Fruit fly (Drosophila melanogaster) whole organism, embryonic: ENCODE data around the gene CG7377.
A peak's percentile ranks its signal among the peaks of the same experiment; 100 is the strongest.

Experiments used
- CG12219 ChIP-seq: fragments of 200-800 bp; sonication (Bioruptor generic); optimal IDR thresholded peaks from 3 replicates; lab custom pipeline; 2018; ENCODE audit warnings: missing biosample characterization, mild to moderate bottlenecking, missing genetic modification characterization
- CG14860 ChIP-seq: fragments of 200-800 bp; sonication (Bioruptor generic); IDR thresholded peaks from 3 replicates; pipeline ENCODE4 v1.3.6; 2022; ENCODE audit warnings: missing biosample characterization, missing genetic modification characterization; ENCODE audit not compliant: partially characterized antibody
- CG15479 ChIP-seq: fragments of 200-800 bp; sonication (Bioruptor generic); optimal IDR thresholded peaks from 3 replicates; lab custom pipeline; 2019; ENCODE audit warnings: missing biosample characterization, mild to moderate bottlenecking, missing genetic modification characterization, moderate library complexity
- CG16815 ChIP-seq: fragments of 200-800 bp; sonication (Bioruptor generic); optimal IDR thresholded peaks from 3 replicates; lab custom pipeline; 2017; ENCODE audit warnings: missing biosample characterization, mild to moderate bottlenecking, missing genetic modification characterization
- CG18262 ChIP-seq: fragments of 200-800 bp; optimal IDR thresholded peaks from 3 replicates; lab custom pipeline; 2019; ENCODE audit warnings: missing biosample characterization, mild to moderate bottlenecking, missing genetic modification characterization, moderate library complexity
- CG31441 ChIP-seq: fragments of 200-800 bp; sonication (Bioruptor generic); IDR thresholded peaks from 2 replicates; pipeline ENCODE4 v1.3.6; 2022; ENCODE audit warnings: missing biosample characterization, missing genetic modification characterization
- CG3163 ChIP-seq: fragments of 200-800 bp; sonication (Bioruptor generic); optimal IDR thresholded peaks from 3 replicates; lab custom pipeline; 2016; ENCODE audit warnings: missing biosample characterization, missing genetic modification characterization
- CG4360 ChIP-seq: fragments of 200-800 bp; sonication (Bioruptor generic); IDR thresholded peaks from 2 replicates; pipeline ENCODE4 v1.3.6; 2022; ENCODE audit warnings: missing biosample characterization, missing genetic modification characterization
- CG7556 ChIP-seq: fragments of 200-800 bp; sonication (Bioruptor generic); optimal IDR thresholded peaks from 2 replicates; lab custom pipeline; 2017; ENCODE audit warnings: missing biosample characterization, mild to moderate bottlenecking, missing genetic modification characterization
- CG7928 ChIP-seq: fragments of 200-800 bp; sonication (Bioruptor generic); optimal IDR thresholded peaks from 2 replicates; lab custom pipeline; 2017; ENCODE audit warnings: missing biosample characterization, mild to moderate bottlenecking, missing genetic modification characterization
- CG8359 ChIP-seq: fragments of 200-800 bp; sonication (Bioruptor generic); optimal IDR thresholded peaks from 2 replicates; lab custom pipeline; 2017; ENCODE audit warnings: missing biosample characterization, mild to moderate bottlenecking, missing genetic modification characterization, borderline replicate concordance
- CG8478 ChIP-seq: fragments of >200 bp; optimal IDR thresholded peaks from 2 replicates; lab custom pipeline; 2018
- CG9727 ChIP-seq: fragments of 200-800 bp; sonication (Bioruptor generic); optimal IDR thresholded peaks from 3 replicates; lab custom pipeline; 2017; ENCODE audit warnings: missing biosample characterization, mild to moderate bottlenecking, missing genetic modification characterization
- CkIIα-i1 ChIP-seq: fragments of 200-800 bp; sonication (Bioruptor generic); IDR thresholded peaks from 2 replicates; pipeline ENCODE4 v1.3.6; 2022; ENCODE audit warnings: missing biosample characterization, missing genetic modification characterization
- Dad ChIP-seq: fragments of 200-800 bp; sonication (Bioruptor generic); optimal IDR thresholded peaks from 3 replicates; lab custom pipeline; 2016; ENCODE audit warnings: missing biosample characterization, missing genetic modification characterization
- Dbx ChIP-seq: fragments of 200-800 bp; sonication (Bioruptor generic); IDR thresholded peaks from 3 replicates; pipeline ENCODE4 v1.3.6; 2022; ENCODE audit warnings: missing biosample characterization, missing genetic modification characterization
- Dfd ChIP-seq, 2 experiments: fragments of >200 bp; optimal IDR thresholded peaks; 2 replicates each; lab custom pipeline; 2017; ENCODE audit warnings: missing biosample characterization in 2 of 2, missing genetic modification characterization in 2 of 2
- Dip3 ChIP-seq: fragments of 200-800 bp; sonication (Bioruptor generic); optimal IDR thresholded peaks from 3 replicates; lab custom pipeline; 2016; ENCODE audit warnings: missing biosample characterization, missing genetic modification characterization
- Dp ChIP-seq: fragments of 200-800 bp; sonication (Bioruptor generic); optimal IDR thresholded peaks from 2 replicates; lab custom pipeline; 2018; ENCODE audit warnings: missing biosample characterization, mild to moderate bottlenecking, missing genetic modification characterization, moderate library complexity
- Dref ChIP-seq: fragments of 200-800 bp; sonication (Bioruptor generic); IDR thresholded peaks from 2 replicates; pipeline ENCODE4 v1.3.6; 2022; ENCODE audit warnings: missing biosample characterization, missing genetic modification characterization
- ERR ChIP-seq: fragments of 200-800 bp; sonication (Bioruptor generic); optimal IDR thresholded peaks from 2 replicates; lab custom pipeline; 2016; ENCODE audit warnings: missing biosample characterization, missing genetic modification characterization
- Fer2 ChIP-seq: fragments of 200-800 bp; sonication (Bioruptor generic); optimal IDR thresholded peaks from 2 replicates; lab custom pipeline; 2018; ENCODE audit warnings: missing biosample characterization, mild to moderate bottlenecking, missing genetic modification characterization, moderate library complexity
- Fer3 ChIP-seq: fragments of 200-800 bp; sonication (Bioruptor generic); optimal IDR thresholded peaks from 2 replicates; lab custom pipeline; 2018; ENCODE audit warnings: missing biosample characterization, mild to moderate bottlenecking, missing genetic modification characterization, moderate library complexity
- HHEX ChIP-seq: fragments of 200-800 bp; sonication (Bioruptor generic); optimal IDR thresholded peaks from 3 replicates; lab custom pipeline; 2017; ENCODE audit warnings: missing biosample characterization, mild to moderate bottlenecking, missing genetic modification characterization, missing genetic modification reagents
- Hmx ChIP-seq: fragments of 200-800 bp; sonication (Bioruptor generic); optimal IDR thresholded peaks from 2 replicates; lab custom pipeline; 2016; ENCODE audit warnings: missing biosample characterization, missing genetic modification characterization
- Meics ChIP-seq: fragments of 200-800 bp; sonication (Bioruptor generic); optimal IDR thresholded peaks from 2 replicates; lab custom pipeline; 2017; ENCODE audit warnings: missing biosample characterization, mild to moderate bottlenecking, missing genetic modification characterization
- Rx ChIP-seq: fragments of 200-800 bp; sonication (Bioruptor generic); IDR thresholded peaks from 2 replicates; pipeline ENCODE4 v1.3.6; 2022; ENCODE audit warnings: missing biosample characterization, missing genetic modification characterization
- Side ChIP-seq: fragments of 200-800 bp; sonication (Bioruptor generic); optimal IDR thresholded peaks from 2 replicates; lab custom pipeline; 2016; ENCODE audit warnings: missing biosample characterization, missing genetic modification characterization
- Sox102F ChIP-seq: fragments of 200-800 bp; sonication (Bioruptor generic); optimal IDR thresholded peaks from 2 replicates; lab custom pipeline; 2018; ENCODE audit warnings: missing biosample characterization, mild to moderate bottlenecking, missing genetic modification characterization, moderate library complexity
- Sry-β ChIP-seq: fragments of 200-800 bp; sonication (Bioruptor generic); optimal IDR thresholded peaks from 2 replicates; lab custom pipeline; 2018; ENCODE audit warnings: missing biosample characterization, mild to moderate bottlenecking, missing genetic modification characterization, moderate library complexity
- ato ChIP-seq: fragments of 200-800 bp; sonication (Bioruptor generic); IDR thresholded peaks from 2 replicates; pipeline ENCODE4 v1.3.6; 2022; ENCODE audit warnings: missing biosample characterization, missing genetic modification characterization; ENCODE audit not compliant: partially characterized antibody
- bowl ChIP-seq: fragments of 200-800 bp; sonication (Bioruptor generic); IDR thresholded peaks from 2 replicates; pipeline ENCODE4 v1.3.6; 2022; ENCODE audit warnings: missing biosample characterization, missing genetic modification characterization
- cad ChIP-seq: fragments of >200 bp; optimal IDR thresholded peaks from 2 replicates; lab custom pipeline; 2017; ENCODE audit warnings: missing biosample characterization, missing genetic modification characterization
- corto ChIP-seq: fragments of 200-800 bp; sonication (Bioruptor generic); optimal IDR thresholded peaks from 2 replicates; lab custom pipeline; 2016; ENCODE audit warnings: missing biosample characterization, mild to moderate bottlenecking, missing genetic modification characterization, moderate library complexity
- dmrt11E ChIP-seq: fragments of 200-800 bp; sonication (Bioruptor generic); optimal IDR thresholded peaks from 3 replicates; lab custom pipeline; 2018; ENCODE audit warnings: missing biosample characterization, mild to moderate bottlenecking, missing genetic modification characterization, moderate library complexity
- dysf ChIP-seq: fragments of 200-800 bp; sonication (Bioruptor generic); IDR thresholded peaks from 3 replicates; pipeline ENCODE4 v1.3.6; 2022; ENCODE audit warnings: missing biosample characterization, missing genetic modification characterization
- en ChIP-seq: fragments of 200-800 bp; sonication (Bioruptor generic); optimal IDR thresholded peaks from 2 replicates; lab custom pipeline; 2016; ENCODE audit warnings: missing biosample characterization, missing genetic modification characterization
- ftz-f1 ChIP-seq: fragments of 200-800 bp; sonication (Bioruptor generic); optimal IDR thresholded peaks from 2 replicates; lab custom pipeline; 2016; ENCODE audit warnings: missing biosample characterization, missing genetic modification characterization
- pnt ChIP-seq: fragments of 200-800 bp; sonication (Bioruptor generic); optimal IDR thresholded peaks from 3 replicates; lab custom pipeline; 2016; ENCODE audit warnings: missing biosample characterization, missing genetic modification characterization
- run ChIP-seq: fragments of 200-800 bp; sonication (Bioruptor generic); optimal IDR thresholded peaks from 3 replicates; lab custom pipeline; 2018; ENCODE audit warnings: missing biosample characterization, mild to moderate bottlenecking, missing genetic modification characterization
- slp2 ChIP-seq: fragments of 200-800 bp; sonication (Bioruptor generic); optimal IDR thresholded peaks from 2 replicates; lab custom pipeline; 2016; ENCODE audit warnings: missing biosample characterization, missing genetic modification characterization
- so ChIP-seq: fragments of 200-800 bp; sonication (Bioruptor generic); IDR thresholded peaks from 3 replicates; pipeline ENCODE4 v1.3.6; 2022; ENCODE audit warnings: missing biosample characterization, missing genetic modification characterization
- twi ChIP-seq: fragments of 200-800 bp; optimal IDR thresholded peaks from 2 replicates; lab custom pipeline; 2019; ENCODE audit warnings: missing biosample characterization, mild to moderate bottlenecking, missing genetic modification characterization, moderate library complexity

Gene CG7377

DNA sequence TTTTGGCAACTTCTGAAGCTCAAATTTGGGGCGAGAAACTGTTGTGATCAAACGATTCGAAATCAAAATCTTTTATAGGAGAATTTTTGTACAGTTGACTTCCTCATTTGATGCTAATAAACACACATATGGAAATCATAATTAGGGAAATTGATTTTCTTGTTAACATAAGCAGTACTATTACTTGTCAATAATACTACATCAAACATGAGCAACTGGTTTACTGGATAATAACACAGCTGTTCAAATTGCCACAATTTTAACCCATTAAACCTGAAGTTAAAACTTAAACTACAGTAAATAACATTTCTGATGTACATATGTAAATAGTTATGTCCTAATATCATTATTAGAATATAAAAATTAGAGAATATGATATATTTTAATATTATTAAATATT is 9.6 kb upstream of the CG7377 start, which contains the start of gene CG43390 (continued):
- TF ChIP-seq Fer2 (tag; lab: Kevin White, UChicago) = no peak
- no peak for TF ChIP-seq Sry-β
- TF ChIP-seq Hmx (GFP tag; lab: Kevin White, UChicago) = no peak
- no peak for TF ChIP-seq CG8359 (GFP tag; lab: Kevin White, UChicago)
- TF ChIP-seq slp2 = no peak
- no peak for TF ChIP-seq Dip3 (GFP tag; lab: Kevin White, UChicago)
- TF ChIP-seq twi (tag; lab: Kevin White, UChicago) = no peak
- no peak for TF ChIP-seq CG12219 (GFP tag; lab: Kevin White, UChicago)
- TF ChIP-seq dmrt11E (tag; lab: Kevin White, UChicago) = no peak
- no peak for TF ChIP-seq CG15479 (GFP tag; lab: Kevin White, UChicago)
- TF ChIP-seq dysf (GFP tag; lab: Robert Waterston, UW) = peak; percentile 51; the same call in 1 of the 3 replicates
- no peak for TF ChIP-seq cad (GFP tag; lab: Kevin White, UChicago)
- no peak for TF ChIP-seq ERR
- no peak for TF ChIP-seq CG18262 (tag; lab: Kevin White, UChicago)
- TF ChIP-seq CG16815 (GFP tag; lab: Kevin White, UChicago) = no peak
- TF ChIP-seq CG8478 (lab: Kevin White, UChicago) = no peak
- no peak for TF ChIP-seq ftz-f1 (GFP tag; lab: Kevin White, UChicago)
- no peak for TF ChIP-seq corto (GFP tag; lab: Kevin White, UChicago)
- no peak; the same call in 1 of the 2 replicates for TF ChIP-seq CG31441 (GFP tag; lab: Robert Waterston, UW)
- TF ChIP-seq Dbx (GFP tag; lab: Robert Waterston, UW) = no peak
- no peak for TF ChIP-seq CG4360 (GFP tag; lab: Robert Waterston, UW)
- no peak for TF ChIP-seq ato (GFP tag; lab: Robert Waterston, UW)
- TF ChIP-seq CG14860 (GFP tag; lab: Robert Waterston, UW) = no peak
- TF ChIP-seq bowl (GFP tag; lab: Robert Waterston, UW) = no peak
- no peak for TF ChIP-seq CG9727 (GFP tag; lab: Kevin White, UChicago)
- no peak for TF ChIP-seq CG3163
- TF ChIP-seq Rx (GFP tag; lab: Robert Waterston, UW) = no peak
- no peak for TF ChIP-seq en (GFP tag; lab: Kevin White, UChicago)
- peak; percentile 28 for TF ChIP-seq HHEX (GFP tag; lab: Kevin White, UChicago)
- TF ChIP-seq Meics (GFP tag; lab: Kevin White, UChicago) = no peak
- no peak for TF ChIP-seq pnt (GFP tag; lab: Kevin White, UChicago)
- TF ChIP-seq, all 482 proteins: peak for 96

DNA sequence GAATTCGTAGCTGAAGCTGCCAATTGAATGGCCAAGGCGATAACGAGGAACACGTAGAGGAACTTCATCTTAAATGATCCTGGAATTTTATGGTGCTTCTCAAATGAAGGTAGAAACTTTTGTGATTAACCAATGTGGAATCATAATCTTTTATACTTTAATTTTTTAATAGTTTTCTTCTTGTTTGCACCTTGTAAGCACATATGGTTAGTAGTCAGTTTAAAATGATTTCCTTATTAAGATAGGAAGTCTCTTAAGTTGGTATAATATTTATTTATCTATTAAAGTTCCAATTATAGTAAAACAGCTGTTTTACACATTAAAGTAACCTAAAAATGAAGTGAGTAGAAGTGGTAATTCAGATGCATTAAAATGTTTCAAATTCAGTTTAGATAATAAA is 8.6 kb upstream of the CG7377 start, which contains the start of gene CG43391:
Gene CG43391 (minus strand): TSS at position 101 of the 400 bp plus-strand sequence.
- no peak for TF ChIP-seq Sox102F
- TF ChIP-seq CkIIα-i1 (GFP tag; lab: Robert Waterston, UW) = no peak
- no peak for TF ChIP-seq Fer3 (tag; lab: Kevin White, UChicago)
- TF ChIP-seq CG7556 (GFP tag; lab: Kevin White, UChicago) = no peak
- no peak for TF ChIP-seq Dref (GFP tag; lab: Robert Waterston, UW)
- TF ChIP-seq Dp (GFP tag; lab: Kevin White, UChicago) = no peak
- no peak for TF ChIP-seq run
- TF ChIP-seq Dad (GFP tag; lab: Kevin White, UChicago) = no peak
- TF ChIP-seq Side (GFP tag; lab: Kevin White, UChicago) = no peak
- no peak for TF ChIP-seq CG7928
- TF ChIP-seq Dfd (GFP tag; optimal IDR thresholded peaks at IDR 0.05; lab: Kevin White, UChicago) = no peak
- no peak for TF ChIP-seq so (GFP tag; lab: Robert Waterston, UW)
